Fruit fly (Drosophila melanogaster) whole organism, embryonic: ENCODE results near the gene CG7227.

Experiments
- Abd-B ChIP-seq: fragments of 200-800 bp; sonication (Bioruptor generic); optimal IDR thresholded peaks from 2 replicates; lab custom pipeline; 2018; ENCODE audit warnings: missing biosample characterization, mild to moderate bottlenecking, missing genetic modification characterization, moderate library complexity
- Ada2b ChIP-seq: fragments of 200-800 bp; sonication (Bioruptor generic); IDR thresholded peaks from 2 replicates; pipeline ENCODE4 v1.3.6; 2022; ENCODE audit warnings: missing biosample characterization, missing genetic modification characterization
- Adf1 ChIP-seq: fragments of 200-800 bp; sonication (Bioruptor generic); IDR thresholded peaks from 2 replicates; pipeline ENCODE4 v1.3.6; 2022; ENCODE audit warnings: missing biosample characterization, missing genetic modification characterization
- B-H2 ChIP-seq: fragments of 200-800 bp; sonication (Bioruptor generic); optimal IDR thresholded peaks from 2 replicates; lab custom pipeline; 2018; ENCODE audit warnings: missing biosample characterization, mild to moderate bottlenecking, missing genetic modification characterization
- CG10431 ChIP-seq: fragments of 200-800 bp; sonication (Bioruptor generic); optimal IDR thresholded peaks from 3 replicates; lab custom pipeline; 2018; ENCODE audit warnings: missing biosample characterization, mild to moderate bottlenecking, missing genetic modification characterization
- CG10979 ChIP-seq: fragments of 200-800 bp; sonication (Bioruptor generic); optimal IDR thresholded peaks from 2 replicates; lab custom pipeline; 2018; ENCODE audit warnings: missing biosample characterization, mild to moderate bottlenecking, missing genetic modification characterization, moderate library complexity
- CG12104 ChIP-seq: fragments of 200-800 bp; sonication (Bioruptor generic); optimal IDR thresholded peaks from 3 replicates; lab custom pipeline; 2016; ENCODE audit warnings: missing biosample characterization, missing genetic modification characterization
- CG12391 ChIP-seq: fragments of 200-800 bp; sonication (Bioruptor generic); optimal IDR thresholded peaks from 3 replicates; lab custom pipeline; 2018; ENCODE audit warnings: missing biosample characterization, mild to moderate bottlenecking, missing genetic modification characterization, moderate library complexity
- CG13287 ChIP-seq: fragments of 200-800 bp; sonication (Bioruptor generic); IDR thresholded peaks from 2 replicates; pipeline ENCODE4 v1.3.6; 2022; ENCODE audit warnings: missing biosample characterization, missing genetic modification characterization; ENCODE audit not compliant: partially characterized antibody
- CG17186 ChIP-seq: fragments of 200-800 bp; sonication (Bioruptor generic); optimal IDR thresholded peaks from 3 replicates; lab custom pipeline; 2017; ENCODE audit warnings: missing biosample characterization, missing genetic modification reagents, missing genetic modification characterization
- CG2199 ChIP-seq: fragments of 200-800 bp; sonication (Bioruptor generic); IDR thresholded peaks from 3 replicates; pipeline ENCODE4 v1.3.6; 2022; ENCODE audit warnings: missing biosample characterization, missing genetic modification characterization
- CG6175 ChIP-seq: fragments of 200-800 bp; sonication (Bioruptor generic); IDR thresholded peaks from 3 replicates; pipeline ENCODE4 v1.3.6; 2022; ENCODE audit warnings: missing biosample characterization, missing genetic modification characterization
- CG6254 ChIP-seq: fragments of 200-800 bp; sonication (Bioruptor generic); optimal IDR thresholded peaks from 3 replicates; lab custom pipeline; 2017; ENCODE audit warnings: mild to moderate bottlenecking, missing biosample characterization, missing genetic modification reagents, missing genetic modification characterization
- CG6813 ChIP-seq: fragments of 200-800 bp; sonication (Bioruptor generic); optimal IDR thresholded peaks from 2 replicates; lab custom pipeline; 2017; ENCODE audit warnings: missing biosample characterization, missing genetic modification characterization, mild to moderate bottlenecking, moderate library complexity, missing genetic modification reagents
- CTCF ChIP-seq: fragments of 200-800 bp; sonication (Bioruptor generic); optimal IDR thresholded peaks from 2 replicates; lab custom pipeline; 2017; ENCODE audit warnings: missing biosample characterization, mild to moderate bottlenecking, missing genetic modification characterization, moderate library complexity
- Deaf1 ChIP-seq: fragments of 200-800 bp; optimal IDR thresholded peaks from 3 replicates; lab custom pipeline; 2019; ENCODE audit warnings: missing biosample characterization, mild to moderate bottlenecking, missing genetic modification characterization, moderate library complexity
- Dp ChIP-seq: fragments of 200-800 bp; sonication (Bioruptor generic); optimal IDR thresholded peaks from 2 replicates; lab custom pipeline; 2018; ENCODE audit warnings: missing biosample characterization, mild to moderate bottlenecking, missing genetic modification characterization, moderate library complexity
- Drgx ChIP-seq: fragments of 200-800 bp; sonication (Bioruptor generic); IDR thresholded peaks from 2 replicates; pipeline ENCODE4 v1.3.6; 2022; ENCODE audit warnings: missing biosample characterization, missing genetic modification characterization
- ERR ChIP-seq: fragments of 200-800 bp; sonication (Bioruptor generic); optimal IDR thresholded peaks from 2 replicates; lab custom pipeline; 2016; ENCODE audit warnings: missing biosample characterization, missing genetic modification characterization
- Med ChIP-seq: fragments of 200-800 bp; sonication (Bioruptor generic); peaks from one replicate; lab custom pipeline; 2016; ENCODE audit warnings: missing biosample characterization, missing genetic modification characterization, mild to moderate bottlenecking, inconsistent platforms, moderate library complexity
- Pdp1 ChIP-seq, 2 experiments: fragments of 200-800 bp; sonication (Bioruptor generic); optimal IDR thresholded peaks; 3 replicates each; lab custom pipeline; 2016; ENCODE audit warnings: missing biosample characterization in 2 of 2, missing genetic modification characterization in 2 of 2, mild to moderate bottlenecking in 1 of 2, moderate library complexity in 1 of 2
- Sin3A ChIP-seq: fragments of >200 bp; optimal IDR thresholded peaks from 2 replicates; lab custom pipeline; 2018
- Xrp1 ChIP-seq: fragments of 200-800 bp; sonication (Bioruptor generic); IDR thresholded peaks from 2 replicates; pipeline ENCODE4 v1.3.6; 2022; ENCODE audit warnings: missing biosample characterization, missing genetic modification characterization
- abd-A ChIP-seq: fragments of 200-800 bp; sonication (Bioruptor generic); optimal IDR thresholded peaks from 3 replicates; lab custom pipeline; 2019; ENCODE audit warnings: missing biosample characterization, mild to moderate bottlenecking, missing genetic modification characterization, moderate library complexity
- bowl ChIP-seq: fragments of 200-800 bp; sonication (Bioruptor generic); IDR thresholded peaks from 2 replicates; pipeline ENCODE4 v1.3.6; 2022; ENCODE audit warnings: missing biosample characterization, missing genetic modification characterization
- br ChIP-seq: fragments of >200 bp; optimal IDR thresholded peaks from 2 replicates; lab custom pipeline; 2017
- btn ChIP-seq: fragments of 200-800 bp; sonication (Bioruptor generic); optimal IDR thresholded peaks from 2 replicates; lab custom pipeline; 2016; ENCODE audit warnings: missing biosample characterization, missing genetic modification characterization
- chinmo ChIP-seq: fragments of 200-800 bp; sonication (Bioruptor generic); IDR thresholded peaks from 4 replicates; pipeline ENCODE4 v1.3.6; 2022; ENCODE audit warnings: missing biosample characterization, missing genetic modification characterization; ENCODE audit not compliant: partially characterized antibody
- dati ChIP-seq: fragments of 200-800 bp; sonication (Bioruptor generic); IDR thresholded peaks from 2 replicates; pipeline ENCODE4 v1.3.6; 2022; ENCODE audit warnings: missing biosample characterization, missing genetic modification characterization
- exex ChIP-seq: fragments of 200-800 bp; sonication (Bioruptor generic); optimal IDR thresholded peaks from 4 replicates; lab custom pipeline; 2018; ENCODE audit warnings: missing biosample characterization, mild to moderate bottlenecking, missing genetic modification characterization, moderate library complexity
- fd96Cb ChIP-seq: fragments of 200-800 bp; sonication (Bioruptor generic); optimal IDR thresholded peaks from 2 replicates; lab custom pipeline; 2018; ENCODE audit warnings: missing biosample characterization, mild to moderate bottlenecking, missing genetic modification characterization, moderate library complexity
- gem ChIP-seq: fragments of 200-800 bp; sonication (Bioruptor generic); optimal IDR thresholded peaks from 2 replicates; lab custom pipeline; 2019; ENCODE audit warnings: missing biosample characterization, mild to moderate bottlenecking, missing genetic modification characterization, moderate library complexity
- h ChIP-seq: fragments of >200 bp; optimal IDR thresholded peaks from 2 replicates; lab custom pipeline; 2017
- hb ChIP-seq: fragments of 200-800 bp; sonication (Bioruptor generic); IDR thresholded peaks from 3 replicates; pipeline ENCODE4 v1.3.6; 2022; ENCODE audit warnings: missing biosample characterization, missing genetic modification characterization; ENCODE audit not compliant: partially characterized antibody
- ind ChIP-seq: fragments of 200-800 bp; sonication (Bioruptor generic); optimal IDR thresholded peaks from 3 replicates; lab custom pipeline; 2016; ENCODE audit warnings: missing biosample characterization, missing genetic modification characterization
- lov ChIP-seq, 2 experiments: fragments of 200-800 bp in 1 of 2; fragments of >200 bp in 1 of 2; sonication (Bioruptor generic) in 1 of 2; IDR thresholded peaks in 1 of 2; optimal IDR thresholded peaks in 1 of 2; 2 replicates in 1 of 2; 3 replicates in 1 of 2; pipeline versions ENCODE4 v1.3.6 to Lab custom; 2017 to 2022; ENCODE audit warnings: missing biosample characterization in 1 of 2, missing genetic modification characterization in 1 of 2
- maf-S ChIP-seq: fragments of 200-800 bp; sonication (Bioruptor generic); optimal IDR thresholded peaks from 2 replicates; lab custom pipeline; 2016; ENCODE audit warnings: missing biosample characterization, missing genetic modification characterization
- pan ChIP-seq, 4 experiments: fragments of >200 bp in 3 of 4; fragments of 200-800 bp in 1 of 4; sonication (Bioruptor generic) in 1 of 4; optimal IDR thresholded peaks in 3 of 4; IDR thresholded peaks in 1 of 4; 2 replicates each; pipeline versions ENCODE4 v1.3.6 to Lab custom; 2017 to 2022; ENCODE audit warnings: missing biosample characterization in 2 of 4, missing genetic modification characterization in 2 of 4, mixed read lengths in 1 of 4
- rib ChIP-seq: fragments of 200-800 bp; sonication (Bioruptor generic); IDR thresholded peaks from 2 replicates; pipeline ENCODE4 v1.3.6; 2022; ENCODE audit warnings: missing biosample characterization, missing genetic modification characterization
- sim ChIP-seq: fragments of 200-800 bp; sonication (Bioruptor generic); IDR thresholded peaks from 2 replicates; pipeline ENCODE4 v1.3.6; 2022; ENCODE audit warnings: missing biosample characterization, missing genetic modification characterization
- sisA ChIP-seq: fragments of 200-800 bp; sonication (Bioruptor generic); IDR thresholded peaks from 2 replicates; pipeline ENCODE4 v1.3.6; 2022; ENCODE audit warnings: missing biosample characterization, missing genetic modification characterization
- slp2 ChIP-seq: fragments of 200-800 bp; sonication (Bioruptor generic); optimal IDR thresholded peaks from 2 replicates; lab custom pipeline; 2016; ENCODE audit warnings: missing biosample characterization, missing genetic modification characterization
- so ChIP-seq: fragments of 200-800 bp; sonication (Bioruptor generic); IDR thresholded peaks from 3 replicates; pipeline ENCODE4 v1.3.6; 2022; ENCODE audit warnings: missing biosample characterization, missing genetic modification characterization
- sr ChIP-seq: fragments of 200-800 bp; sonication (Bioruptor generic); IDR thresholded peaks from 3 replicates; pipeline ENCODE4 v1.3.6; 2022; ENCODE audit warnings: missing biosample characterization, missing genetic modification characterization
- sug ChIP-seq: fragments of 200-800 bp; optimal IDR thresholded peaks from 2 replicates; lab custom pipeline; 2019; ENCODE audit warnings: missing biosample characterization, mild to moderate bottlenecking, missing genetic modification characterization, moderate library complexity
- tup ChIP-seq: fragments of 200-800 bp; sonication (Bioruptor generic); optimal IDR thresholded peaks from 2 replicates; lab custom pipeline; 2016; ENCODE audit warnings: missing biosample characterization, mild to moderate bottlenecking, missing genetic modification characterization, moderate library complexity
- vvl ChIP-seq: fragments of 200-800 bp; sonication (Bioruptor generic); IDR thresholded peaks from 2 replicates; pipeline ENCODE4 v1.3.6; 2022; ENCODE audit warnings: missing biosample characterization, missing genetic modification characterization
- wdn ChIP-seq: fragments of 200-800 bp; sonication (Bioruptor generic); IDR thresholded peaks from 2 replicates; pipeline ENCODE4 v1.3.6; 2022; ENCODE audit warnings: missing biosample characterization, missing genetic modification characterization

The CG7227 gene

DNA sequence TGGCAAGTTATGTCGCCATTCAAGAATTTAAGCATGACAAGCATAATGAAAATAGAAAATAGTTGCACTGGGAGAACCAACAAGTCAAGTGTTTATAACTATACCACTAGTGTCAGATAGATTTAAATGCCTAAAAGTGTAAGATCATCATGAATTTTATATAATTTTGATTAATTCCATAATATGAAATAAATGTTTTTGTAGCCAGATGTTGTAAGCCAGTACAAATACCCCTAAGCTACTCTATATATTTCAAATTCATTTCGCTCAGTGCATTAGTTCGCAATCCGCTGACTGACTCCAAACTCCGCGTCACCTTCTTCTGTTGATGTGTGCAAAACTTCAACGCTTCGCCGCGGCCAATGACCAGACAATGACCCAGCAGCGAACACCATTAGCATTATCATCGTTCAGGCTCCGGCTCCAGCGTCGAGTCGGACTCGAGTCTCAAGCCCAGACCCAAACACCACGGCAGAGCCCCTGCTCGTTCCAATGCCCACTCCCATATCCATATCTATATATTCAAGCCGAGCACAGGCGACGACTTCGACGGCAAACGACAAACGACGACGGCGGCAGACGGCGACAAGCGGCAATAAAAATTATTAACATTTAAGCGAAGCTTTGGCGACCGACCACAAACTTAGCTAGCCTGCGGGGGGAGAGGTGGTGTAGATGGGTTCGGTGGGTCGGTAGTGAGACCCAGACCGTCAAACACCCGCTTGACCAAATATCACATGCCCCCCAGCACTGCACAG, 41.5 kb downstream of the CG7227 start (continued):
- TF ChIP-seq Ada2b (GFP tag; lab: Robert Waterston, UW) (no peak), CG6813 (GFP tag; lab: Kevin White, UChicago) (no peak), vvl (GFP tag; lab: Robert Waterston, UW) (peak; percentile 42; the same call in 1 of the 2 replicates), ind (GFP tag; lab: Kevin White, UChicago) (no peak), slp2 (GFP tag; lab: Kevin White, UChicago) (no peak), exex (tag; lab: Kevin White, UChicago) (no peak), wdn (GFP tag; lab: Robert Waterston, UW) (0 out of 2 replicates have a peak, but pooled peaks have one; percentile 9), Deaf1 (tag; lab: Kevin White, UChicago) (peak; percentile 87), CG2199 (0 out of 3 replicates have a peak, but pooled peaks have one; percentile 30), dati (GFP tag; lab: Robert Waterston, UW) (no peak), sim (no peak), CTCF (no peak), rib (GFP tag; lab: Robert Waterston, UW) (peak; percentile 36; the same call in 1 of the 2 replicates), sisA (GFP tag; lab: Robert Waterston, UW) (no peak), sr (GFP tag; lab: Robert Waterston, UW) (no peak), CG12104 (GFP tag; lab: Kevin White, UChicago) (no peak), Med (GFP tag; lab: Kevin White, UChicago) (peak; percentile 78), Sin3A (lab: Kevin White, UChicago) (no peak), sug (tag; lab: Kevin White, UChicago) (no peak), CG12391 (tag; lab: Kevin White, UChicago) (no peak), br (no peak), lov (optimal IDR thresholded peaks at IDR 0.05; lab: Kevin White, UChicago) (no peak), lov (GFP tag; IDR thresholded peaks at IDR 0.05; lab: Robert Waterston, UW) (no peak), CG10979 (no peak), chinmo (GFP tag; lab: Robert Waterston, UW) (peak; percentile 96), Abd-B (no peak), hb (GFP tag; lab: Robert Waterston, UW) (no peak), bowl (GFP tag; lab: Robert Waterston, UW) (no peak), CG17186 (no peak), ERR (GFP tag; lab: Kevin White, UChicago) (no peak), Adf1 (GFP tag; lab: Robert Waterston, UW) (peak; percentile 67; the same call in 1 of the 2 replicates), CG6254 (GFP tag; lab: Kevin White, UChicago) (no peak), abd-A (tag; lab: Kevin White, UChicago) (peak; percentile 92), CG10431 (no peak), Pdp1 (GFP tag; optimal IDR thresholded peaks at IDR 0.05; lab: Kevin White, UChicago) (no peak), fd96Cb (tag; lab: Kevin White, UChicago) (no peak), Xrp1 (GFP tag; lab: Robert Waterston, UW) (no peak), btn (GFP tag; lab: Kevin White, UChicago) (no peak), Dp (GFP tag; lab: Kevin White, UChicago) (no peak), Drgx (GFP tag; lab: Robert Waterston, UW) (peak; percentile 60; the same call in 1 of the 2 replicates), CG13287 (no peak), B-H2 (GFP tag; lab: Kevin White, UChicago) (peak; percentile 60), tup (no peak), pan (optimal IDR thresholded peaks at IDR 0.05; lab: Kevin White, UChicago) (no peak), pan (GFP tag; optimal IDR thresholded peaks at IDR 0.05 in 1 of 2, IDR thresholded peaks at IDR 0.05 in 1 of 2) (no peak), maf-S (GFP tag; lab: Kevin White, UChicago) (no peak), h (lab: Kevin White, UChicago) (no peak), so (GFP tag; lab: Robert Waterston, UW) (no peak), CG6175 (GFP tag; lab: Robert Waterston, UW) (peak; percentile 88), gem (no peak)
- TF ChIP-seq, all 482 proteins: peak for 22
